Worm (Caenorhabditis elegans) whole organism, midembryonic: Measurements from ENCODE around the gene F23F1.2.

Experiments
- T22C8.4 ChIP-seq: fragments of 200-800 bp; sonication (Bioruptor generic); IDR thresholded peaks from 2 replicates; pipeline ENCODE4 v1.3.6; 2022; ENCODE audit warnings: missing genetic modification characterization, missing compliant biosample characterization
- cog-1 ChIP-seq: sonication (generic microtip); optimal IDR thresholded peaks from 2 replicates; lab custom pipeline; 2016; ENCODE audit warnings: missing genetic modification characterization, missing compliant biosample characterization
- flt-1 ChIP-seq: fragments of 200-800 bp; sonication (Bioruptor generic); IDR thresholded peaks from 2 replicates; pipeline ENCODE4 v1.3.6; 2022; ENCODE audit warnings: missing genetic modification characterization, missing compliant biosample characterization
- klf-2 ChIP-seq: fragments of 200-800 bp; sonication (Bioruptor generic); conservative IDR thresholded peaks from 2 replicates; pipeline ENCODE4 v1.3.6; 2022; ENCODE audit warnings: missing genetic modification reagents, missing genetic modification characterization, missing compliant biosample characterization
- med-1 ChIP-seq: sonication (generic microtip); optimal IDR thresholded peaks from 2 replicates; lab custom pipeline; 2017; ENCODE audit warnings: missing genetic modification characterization, mild to moderate bottlenecking, missing compliant biosample characterization, antibody characterized with exemption, missing genetic modification reagents; ENCODE audit not compliant: insufficient read depth
- ref-1 ChIP-seq: fragments of 200-800 bp; sonication (Bioruptor generic); conservative IDR thresholded peaks from 2 replicates; pipeline ENCODE4 v1.3.6; 2022; ENCODE audit warnings: missing genetic modification reagents, missing genetic modification characterization, missing compliant biosample characterization
- ztf-23 ChIP-seq: fragments of 200-800 bp; sonication (Bioruptor generic); IDR thresholded peaks from 2 replicates; pipeline ENCODE4 v1.3.6; 2022; ENCODE audit warnings: missing genetic modification reagents, missing genetic modification characterization, missing compliant biosample characterization

- TF ChIP-seq flt-1 (GFP tag; lab: Robert Waterston, UW) (no peak), ztf-23 (no peak), cog-1 (tag; lab: Kevin White, UChicago) (no peak), T22C8.4 (GFP tag; lab: Robert Waterston, UW) (no peak), ref-1 (GFP tag; lab: Robert Waterston, UW) (no peak), med-1 (GFP tag; lab: Kevin White, UChicago) (no peak), klf-2 (GFP tag; lab: Robert Waterston, UW) (no peak)
These were observed 4.4 kb upstream of the F23F1.2 start for ce11 chrII:29578-29977.
